Worm (Caenorhabditis elegans) whole organism, L1 larva: Measurements from ENCODE around the gene F38A1.15.

ENCODE experiments used
- C04F5.9 ChIP-seq: sonication (generic microtip); optimal IDR thresholded peaks from 2 replicates; lab custom pipeline; 2016; ENCODE audit warnings: missing genetic modification characterization, missing compliant biosample characterization
- C16A3.4 ChIP-seq: fragments of 150-350 bp; optimal IDR thresholded peaks from 2 replicates; lab custom pipeline; 2014; ENCODE audit warnings: missing biosample characterization, missing genetic modification characterization
- C34B4.2 ChIP-seq: sonication (generic microtip); optimal IDR thresholded peaks from 2 replicates; lab custom pipeline; 2017; ENCODE audit warnings: mild to moderate bottlenecking, missing genetic modification characterization, missing compliant biosample characterization
- Y116A8C.19 ChIP-seq: sonication (generic microtip); optimal IDR thresholded peaks from 2 replicates; lab custom pipeline; 2016; ENCODE audit warnings: missing compliant biosample characterization, missing genetic modification characterization, borderline replicate concordance
- alr-1 ChIP-seq: fragments of 200-800 bp; sonication (Bioruptor generic); optimal IDR thresholded peaks from 2 replicates; lab custom pipeline; 2018; ENCODE audit warnings: borderline replicate concordance, mild to moderate bottlenecking, missing genetic modification characterization, missing compliant biosample characterization
- ama-1 ChIP-seq: fragments of 150-350 bp; optimal IDR thresholded peaks from 2 replicates; lab custom pipeline; 2014
- blmp-1 ChIP-seq: fragments of 150-350 bp; optimal IDR thresholded peaks from 2 replicates; lab custom pipeline; 2014; ENCODE audit warnings: missing biosample characterization, missing genetic modification characterization
- ceh-8 ChIP-seq: fragments of 200-800 bp; sonication (Bioruptor generic); optimal IDR thresholded peaks from 2 replicates; lab custom pipeline; 2018; ENCODE audit warnings: mild to moderate bottlenecking, missing genetic modification characterization, moderate library complexity, missing compliant biosample characterization
- ceh-88 ChIP-seq: fragments of 200-800 bp; sonication (Bioruptor generic); IDR thresholded peaks from 2 replicates; pipeline ENCODE4 v1.3.6; 2022; ENCODE audit warnings: missing genetic modification characterization, missing compliant biosample characterization
- ceh-90 ChIP-seq: sonication (generic microtip); optimal IDR thresholded peaks from 2 replicates; lab custom pipeline; 2016; ENCODE audit warnings: missing genetic modification characterization, missing compliant biosample characterization
- ces-1 ChIP-seq: fragments of 150-350 bp; optimal IDR thresholded peaks from 2 replicates; lab custom pipeline; 2014; ENCODE audit warnings: missing biosample characterization, missing genetic modification reagents, missing genetic modification characterization
- dsc-1 ChIP-seq: sonication (generic microtip); optimal IDR thresholded peaks from 2 replicates; lab custom pipeline; 2016; ENCODE audit warnings: mild to moderate bottlenecking, missing genetic modification characterization, missing compliant biosample characterization
- efl-1 ChIP-seq, 4 experiments: fragments of 150-350 bp; optimal IDR thresholded peaks in 3 of 4; peaks in 1 of 4; 1 replicate in 1 of 4; 2 replicates in 3 of 4; lab custom pipeline; 2014; ENCODE audit warnings: missing biosample characterization in 2 of 4, missing genetic modification characterization in 2 of 4, missing genetic modification reagents in 2 of 4
- elt-2 ChIP-seq: sonication (generic microtip); optimal IDR thresholded peaks from 2 replicates; lab custom pipeline; 2016; ENCODE audit warnings: missing genetic modification characterization, mild to moderate bottlenecking, inconsistent platforms, missing compliant biosample characterization, missing genetic modification reagents
- elt-3 ChIP-seq, 6 experiments: fragments of 150-350 bp in 1 of 6; sonication (generic microtip); optimal IDR thresholded peaks; 2 replicates each; lab custom pipeline; 2017 to 2018; ENCODE audit warnings: missing biosample characterization in 6 of 6, missing genetic modification characterization in 6 of 6, inconsistent platforms in 1 of 6
- fkh-10 ChIP-seq: sonication (generic microtip); optimal IDR thresholded peaks from 2 replicates; lab custom pipeline; 2017; ENCODE audit warnings: missing biosample characterization, missing genetic modification reagents, missing genetic modification characterization
- fkh-8 ChIP-seq: sonication (generic microtip); optimal IDR thresholded peaks from 2 replicates; lab custom pipeline; 2016; ENCODE audit warnings: mild to moderate bottlenecking, missing genetic modification characterization, missing compliant biosample characterization
- grh-1 ChIP-seq: fragments of 200-800 bp; sonication (Bioruptor generic); IDR thresholded peaks from 2 replicates; pipeline ENCODE4 v1.3.6; 2022; ENCODE audit warnings: missing genetic modification reagents, missing genetic modification characterization, missing compliant biosample characterization
- hlh-4 ChIP-seq: sonication (generic microtip); optimal IDR thresholded peaks from 2 replicates; lab custom pipeline; 2016; ENCODE audit warnings: mild to moderate bottlenecking, missing genetic modification characterization, missing compliant biosample characterization
- irx-1 ChIP-seq: sonication (generic microtip); optimal IDR thresholded peaks from 2 replicates; lab custom pipeline; 2016; ENCODE audit warnings: missing genetic modification characterization, missing compliant biosample characterization
- isw-1 ChIP-seq: fragments of 200-800 bp; sonication (Bioruptor generic); IDR thresholded peaks from 2 replicates; pipeline ENCODE4 v1.3.6; 2022; ENCODE audit warnings: missing genetic modification characterization, missing compliant biosample characterization
- jun-1 ChIP-seq: fragments of 150-350 bp; optimal IDR thresholded peaks from 2 replicates; lab custom pipeline; 2014; ENCODE audit warnings: missing biosample characterization, missing genetic modification reagents, missing genetic modification characterization
- lin-14 ChIP-seq: fragments of 200-800 bp; sonication (Bioruptor generic); optimal IDR thresholded peaks from 2 replicates; lab custom pipeline; 2018; ENCODE audit warnings: mild to moderate bottlenecking, missing genetic modification characterization, moderate library complexity, missing compliant biosample characterization
- lin-35 ChIP-seq, 2 experiments: fragments of 150-350 bp; optimal IDR thresholded peaks; 2 replicates each; lab custom pipeline; 2014; ENCODE audit warnings: missing biosample characterization in 2 of 2, missing genetic modification characterization in 2 of 2, missing genetic modification reagents in 2 of 2
- lir-3 ChIP-seq: sonication (generic microtip); optimal IDR thresholded peaks from 2 replicates; lab custom pipeline; 2016; ENCODE audit warnings: mild to moderate bottlenecking, missing genetic modification characterization, moderate library complexity, missing compliant biosample characterization; ENCODE audit not compliant: poor library complexity
- nhr-11 ChIP-seq: fragments of 150-350 bp; optimal IDR thresholded peaks from 2 replicates; lab custom pipeline; 2014; ENCODE audit warnings: missing biosample characterization, missing genetic modification characterization
- nhr-237 ChIP-seq: fragments of 150-350 bp; optimal IDR thresholded peaks from 2 replicates; lab custom pipeline; 2014; ENCODE audit warnings: missing biosample characterization, missing genetic modification characterization
- nhr-47 ChIP-seq: sonication (generic microtip); optimal IDR thresholded peaks from 2 replicates; lab custom pipeline; 2016; ENCODE audit warnings: mild to moderate bottlenecking, missing genetic modification characterization, moderate library complexity, missing compliant biosample characterization
- nhr-71 ChIP-seq: sonication (generic microtip); optimal IDR thresholded peaks from 2 replicates; lab custom pipeline; 2016; ENCODE audit warnings: mild to moderate bottlenecking, missing genetic modification characterization, moderate library complexity, missing compliant biosample characterization
- nhr-76 ChIP-seq: sonication (generic microtip); optimal IDR thresholded peaks from 2 replicates; lab custom pipeline; 2017; ENCODE audit warnings: missing biosample characterization, missing genetic modification characterization
- nhr-77 ChIP-seq: fragments of 150-350 bp; optimal IDR thresholded peaks from 2 replicates; lab custom pipeline; 2014; ENCODE audit warnings: missing biosample characterization, missing genetic modification characterization
- nhr-84 ChIP-seq: sonication (generic microtip); optimal IDR thresholded peaks from 2 replicates; lab custom pipeline; 2017; ENCODE audit warnings: missing biosample characterization, missing genetic modification characterization
- nhr-85 ChIP-seq: sonication (generic microtip); peaks from one replicate; lab custom pipeline; 2016; ENCODE audit warnings: missing genetic modification characterization, inconsistent platforms, missing compliant biosample characterization
- pag-3 ChIP-seq: sonication (generic microtip); optimal IDR thresholded peaks from 2 replicates; lab custom pipeline; 2017; ENCODE audit warnings: missing genetic modification characterization, mild to moderate bottlenecking, missing compliant biosample characterization, antibody characterized with exemption, borderline replicate concordance; ENCODE audit not compliant: insufficient read depth
- pax-3 ChIP-seq: fragments of 200-800 bp; sonication (Bioruptor generic); optimal IDR thresholded peaks from 2 replicates; lab custom pipeline; 2018; ENCODE audit warnings: mild to moderate bottlenecking, missing genetic modification characterization, moderate library complexity, missing compliant biosample characterization
- rnt-1 ChIP-seq: sonication (generic microtip); optimal IDR thresholded peaks from 2 replicates; lab custom pipeline; 2016; ENCODE audit warnings: mild to moderate bottlenecking, missing genetic modification characterization, moderate library complexity, missing compliant biosample characterization
- skn-1 ChIP-seq: fragments of 150-350 bp; optimal IDR thresholded peaks from 2 replicates; lab custom pipeline; 2014; ENCODE audit warnings: missing biosample characterization, missing genetic modification characterization
- snpc-4 ChIP-seq: fragments of 150-350 bp; optimal IDR thresholded peaks from 2 replicates; lab custom pipeline; 2014; ENCODE audit warnings: missing biosample characterization, missing genetic modification characterization
- tbx-2 ChIP-seq: sonication (generic microtip); optimal IDR thresholded peaks from 2 replicates; lab custom pipeline; 2016; ENCODE audit warnings: missing genetic modification characterization, missing compliant biosample characterization
- unc-30 ChIP-seq: sonication (generic microtip); optimal IDR thresholded peaks from 2 replicates; lab custom pipeline; 2017; ENCODE audit warnings: missing biosample characterization, missing genetic modification characterization
- unc-62 ChIP-seq: fragments of 150-350 bp; optimal IDR thresholded peaks from 2 replicates; lab custom pipeline; 2014; ENCODE audit warnings: missing biosample characterization, missing genetic modification reagents, missing genetic modification characterization
- unc-86 ChIP-seq: sonication (generic microtip); optimal IDR thresholded peaks from 2 replicates; lab custom pipeline; 2016; ENCODE audit warnings: missing genetic modification characterization, missing compliant biosample characterization
- unc-98 ChIP-seq: fragments of 200-800 bp; sonication (Bioruptor generic); IDR thresholded peaks from 2 replicates; pipeline ENCODE4 v1.3.6; 2022; ENCODE audit warnings: missing genetic modification characterization, missing compliant biosample characterization
- vab-15 ChIP-seq: sonication (generic microtip); optimal IDR thresholded peaks from 2 replicates; lab custom pipeline; 2017; ENCODE audit warnings: missing genotype, mild to moderate bottlenecking, missing genetic modification characterization, missing compliant biosample characterization
- ztf-11 ChIP-seq, 2 experiments: sonication (generic microtip); optimal IDR thresholded peaks; 2 replicates each; lab custom pipeline; 2016 to 2017; ENCODE audit warnings: missing genetic modification characterization in 2 of 2, missing biosample characterization in 1 of 2, missing compliant biosample characterization in 1 of 2

F38A1.15 gene

DNA sequence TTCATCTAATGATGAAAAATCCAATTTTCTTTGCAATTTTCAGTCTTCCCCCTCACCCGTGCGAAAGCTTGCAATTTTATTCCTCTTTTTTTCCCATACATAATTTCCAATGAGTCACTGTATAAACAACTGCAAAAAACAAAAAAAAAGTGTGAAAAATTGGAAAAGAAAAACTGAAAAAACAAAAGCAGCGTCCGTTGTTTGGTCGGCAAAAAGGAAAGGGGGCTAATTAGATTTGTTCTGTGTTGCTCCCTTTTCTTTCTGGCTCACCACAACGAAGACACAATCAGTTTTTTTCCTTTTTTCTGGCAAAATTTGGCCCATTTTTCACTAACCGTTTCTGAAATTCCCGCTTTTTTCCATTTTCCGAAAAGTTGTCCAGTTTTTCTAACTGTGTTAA, 30.8 kb downstream of the F38A1.15 start:
- TF ChIP-seq fkh-10 (GFP tag; lab: Kevin White, UChicago) (peak; percentile 1), lin-14 (GFP tag; lab: Kevin White, UChicago) (peak; percentile 36), C34B4.2 (tag; lab: Kevin White, UChicago) (no peak)

DNA sequence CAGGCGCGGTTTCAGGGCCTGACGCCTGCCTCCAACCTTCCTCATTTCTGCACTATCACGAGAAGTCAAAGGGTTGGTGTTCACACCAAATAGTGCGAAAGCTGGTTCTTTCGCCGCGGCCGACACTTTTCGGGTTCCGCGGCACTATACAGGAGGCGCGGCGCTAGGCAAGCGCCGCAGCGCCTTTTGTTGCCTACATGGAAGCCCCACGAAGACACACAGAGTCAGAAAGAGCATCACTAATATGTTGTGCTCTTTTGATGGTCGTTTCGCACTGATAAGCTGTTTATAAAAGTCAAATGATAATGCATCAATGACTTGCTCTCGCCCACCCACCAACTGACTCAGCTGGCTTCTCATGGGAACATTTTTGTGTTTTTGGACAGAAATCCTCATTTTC, 31.3 kb downstream of the F38A1.15 start:
- TF ChIP-seq unc-98, result no peak
- TF ChIP-seq tbx-2, result no peak
- TF ChIP-seq nhr-85 (tag; lab: Kevin White, UChicago), result no peak
- no peak for TF ChIP-seq unc-62
- no peak for TF ChIP-seq unc-86 (tag; lab: Kevin White, UChicago)
- TF ChIP-seq grh-1 (GFP tag; lab: Robert Waterston, UW), result no peak
- no peak for TF ChIP-seq efl-1 (optimal IDR thresholded peaks at IDR 0.05; lab: Kevin White, UChicago)
- peak in 1 of 2 experiments; percentile 27 for TF ChIP-seq efl-1 (GFP tag; optimal IDR thresholded peaks at IDR 0.05 in 1 of 2; lab: Kevin White, UChicago)
- TF ChIP-seq lir-3 (tag; lab: Kevin White, UChicago), result no peak
- TF ChIP-seq hlh-4, result no peak
- TF ChIP-seq Y116A8C.19 (tag; lab: Kevin White, UChicago), result no peak
- no peak for TF ChIP-seq nhr-11 (tag; lab: Kevin White, UChicago)
- TF ChIP-seq nhr-237, result no peak
- TF ChIP-seq snpc-4, result peak; percentile 52
- no peak for TF ChIP-seq nhr-47 (tag; lab: Kevin White, UChicago)
- TF ChIP-seq fkh-10 (GFP tag; lab: Kevin White, UChicago), result no peak
- peak; percentile 42 for TF ChIP-seq elt-2 (tag; lab: Kevin White, UChicago)

DNA sequence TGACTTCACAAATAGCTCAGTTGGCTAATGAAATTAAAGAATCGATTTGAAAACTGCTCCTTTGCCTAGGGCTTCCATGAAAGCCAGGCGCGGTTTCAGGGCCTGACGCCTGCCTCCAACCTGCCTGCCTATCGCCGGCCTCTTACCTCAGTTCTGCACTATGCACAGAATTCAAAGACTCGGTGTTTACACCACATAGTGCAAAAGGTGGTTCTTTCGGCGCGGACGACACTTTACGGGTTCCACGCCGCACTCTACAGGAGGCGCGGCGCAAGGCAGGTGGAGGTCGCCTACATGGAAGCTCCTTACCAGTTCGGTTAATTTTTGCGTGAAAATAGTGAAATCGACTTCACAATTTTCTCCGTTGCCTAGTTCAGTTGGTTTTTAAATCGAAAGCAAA, 33.4 kb downstream of the F38A1.15 start:
- no peak for TF ChIP-seq C16A3.4 (tag; lab: Kevin White, UChicago)
- TF ChIP-seq elt-2 (tag; lab: Kevin White, UChicago), result no peak
- TF ChIP-seq nhr-76 (tag; lab: Kevin White, UChicago), result no peak
- no peak for TF ChIP-seq lin-35 (GFP tag; optimal IDR thresholded peaks at IDR 0.05; lab: Kevin White, UChicago)
- no peak for TF ChIP-seq rnt-1 (tag; lab: Kevin White, UChicago)
- TF ChIP-seq ztf-11 (tag; optimal IDR thresholded peaks at IDR 0.05; lab: Kevin White, UChicago), result no peak
- TF ChIP-seq pax-3 (tag; lab: Kevin White, UChicago), result no peak
- TF ChIP-seq pag-3 (tag; lab: Kevin White, UChicago), result no peak
- TF ChIP-seq ces-1 (GFP tag; lab: Kevin White, UChicago), result no peak
- TF ChIP-seq ama-1, result no peak
- no peak for TF ChIP-seq dsc-1 (tag; lab: Kevin White, UChicago)
- no peak for TF ChIP-seq efl-1 (optimal IDR thresholded peaks at IDR 0.05; lab: Kevin White, UChicago)
- TF ChIP-seq efl-1 (GFP tag; optimal IDR thresholded peaks at IDR 0.05 in 1 of 2; lab: Kevin White, UChicago), result no peak
- no peak for TF ChIP-seq nhr-84
- no peak for TF ChIP-seq alr-1
- no peak for TF ChIP-seq C04F5.9 (tag; lab: Kevin White, UChicago)

DNA sequence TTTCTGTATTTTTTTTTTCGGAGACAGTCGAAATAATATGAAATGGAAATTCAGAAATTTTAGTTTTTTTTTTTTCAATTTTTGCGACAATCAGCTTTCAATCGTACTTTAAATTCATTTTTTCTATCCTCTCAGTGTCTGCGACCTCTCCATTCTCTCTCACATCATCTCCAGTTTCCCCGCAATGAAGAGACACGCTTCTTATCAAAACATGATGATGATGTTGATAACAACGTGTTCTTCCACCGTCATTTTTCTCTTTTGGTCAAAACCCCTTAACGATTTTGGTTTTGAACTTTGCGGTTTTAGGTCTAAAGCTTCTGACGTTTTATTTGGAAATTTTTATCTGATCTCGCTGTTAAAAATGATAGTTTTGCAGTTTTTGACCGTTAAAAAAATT, 33.9 kb downstream of the F38A1.15 start:
- peak; percentile 50 for TF ChIP-seq blmp-1
- peak in 1 of 6 experiments; percentile 64 for TF ChIP-seq elt-3 (tag; optimal IDR thresholded peaks at IDR 0.05; lab: Kevin White, UChicago)
- no peak for TF ChIP-seq unc-30 (tag; lab: Kevin White, UChicago)
- TF ChIP-seq nhr-76 (tag; lab: Kevin White, UChicago), result no peak

DNA sequence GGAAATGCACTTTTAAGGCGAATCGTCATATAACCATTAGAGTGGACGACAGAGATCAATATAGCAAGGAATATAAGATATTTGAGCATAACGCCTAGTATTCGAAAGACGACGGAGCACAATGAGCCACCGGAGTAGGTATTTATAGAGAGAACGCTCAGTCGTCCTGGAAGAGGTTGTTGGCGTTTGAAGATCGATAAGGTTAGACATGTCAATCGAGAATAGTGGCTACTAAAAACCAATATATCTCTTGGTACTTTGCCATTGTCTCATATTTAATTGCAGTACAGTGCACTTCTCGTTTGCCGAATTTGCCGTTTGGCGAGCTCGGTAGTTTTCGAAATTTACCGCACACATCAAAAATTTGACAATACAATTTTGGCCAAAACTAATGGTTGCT, 35.2 kb downstream of the F38A1.15 start, which contains the start of gene dsl-1:
Gene dsl-1, minus strand, starts transcription at position 101 of the 400 bp plus-strand sequence.
- TF ChIP-seq fkh-8 (no peak), irx-1 (no peak), ceh-8 (GFP tag; lab: Kevin White, UChicago) (no peak), Y116A8C.19 (tag; lab: Kevin White, UChicago) (no peak), nhr-237 (no peak), rnt-1 (tag; lab: Kevin White, UChicago) (no peak), skn-1 (tag; lab: Kevin White, UChicago) (no peak), nhr-71 (tag; lab: Kevin White, UChicago) (no peak), ceh-90 (tag; lab: Kevin White, UChicago) (no peak), efl-1 (optimal IDR thresholded peaks at IDR 0.05; lab: Kevin White, UChicago) (no peak), efl-1 (GFP tag; optimal IDR thresholded peaks at IDR 0.05 in 1 of 2; lab: Kevin White, UChicago) (no peak), lin-35 (GFP tag; optimal IDR thresholded peaks at IDR 0.05; lab: Kevin White, UChicago) (no peak), nhr-47 (tag; lab: Kevin White, UChicago) (no peak), vab-15 (tag; lab: Kevin White, UChicago) (no peak), jun-1 (tag; lab: Kevin White, UChicago) (no peak), ceh-88 (no peak), nhr-77 (tag; lab: Kevin White, UChicago) (no peak), alr-1 (no peak), isw-1 (GFP tag; lab: Robert Waterston, UW) (no peak)
